Fruit fly (Drosophila melanogaster) whole organism, embryonic: ENCODE results near the gene Cyp6v1.

Experiments
- Adf1 ChIP-seq: fragments of 200-800 bp; sonication (Bioruptor generic); IDR thresholded peaks from 2 replicates; pipeline ENCODE4 v1.3.6; 2022; ENCODE audit warnings: missing biosample characterization, missing genetic modification characterization
- Bgb ChIP-seq: fragments of 200-800 bp; sonication (Bioruptor generic); IDR thresholded peaks from 2 replicates; pipeline ENCODE4 v1.3.6; 2022; ENCODE audit warnings: missing biosample characterization, missing genetic modification characterization; ENCODE audit not compliant: partially characterized antibody
- Bteb2 ChIP-seq: fragments of 200-800 bp; sonication (Bioruptor generic); optimal IDR thresholded peaks from 2 replicates; lab custom pipeline; 2016; ENCODE audit warnings: missing biosample characterization, missing genetic modification characterization
- CG10267 ChIP-seq: fragments of 200-800 bp; sonication (Bioruptor generic); optimal IDR thresholded peaks from 2 replicates; lab custom pipeline; 2018; ENCODE audit warnings: missing biosample characterization, mild to moderate bottlenecking, missing genetic modification characterization, moderate library complexity
- CG10654 ChIP-seq: fragments of 200-800 bp; sonication (Bioruptor generic); optimal IDR thresholded peaks from 2 replicates; lab custom pipeline; 2016; ENCODE audit warnings: missing biosample characterization, missing genetic modification characterization
- CG10959 ChIP-seq: fragments of 200-800 bp; sonication (Bioruptor generic); IDR thresholded peaks from 2 replicates; pipeline ENCODE4 v1.3.6; 2022; ENCODE audit warnings: missing biosample characterization, missing genetic modification characterization
- CG11085 ChIP-seq: fragments of 200-800 bp; sonication (Bioruptor generic); IDR thresholded peaks from 2 replicates; pipeline ENCODE4 v1.3.6; 2022; ENCODE audit warnings: missing biosample characterization, missing genetic modification characterization
- CG14014 ChIP-seq: fragments of 200-800 bp; sonication (Bioruptor generic); IDR thresholded peaks from 2 replicates; pipeline ENCODE4 v1.3.6; 2022; ENCODE audit warnings: missing biosample characterization, missing genetic modification characterization
- CG16863 ChIP-seq: fragments of 200-800 bp; sonication (Bioruptor generic); optimal IDR thresholded peaks from 3 replicates; lab custom pipeline; 2016; ENCODE audit warnings: missing biosample characterization, missing genetic modification characterization
- CG2116 ChIP-seq: fragments of 200-800 bp; sonication (Bioruptor generic); optimal IDR thresholded peaks from 3 replicates; lab custom pipeline; 2018; ENCODE audit warnings: missing biosample characterization, mild to moderate bottlenecking, missing genetic modification characterization
- CG2199 ChIP-seq: fragments of 200-800 bp; sonication (Bioruptor generic); IDR thresholded peaks from 3 replicates; pipeline ENCODE4 v1.3.6; 2022; ENCODE audit warnings: missing biosample characterization, missing genetic modification characterization
- CG2889 ChIP-seq: fragments of 200-800 bp; sonication (Bioruptor generic); IDR thresholded peaks from 3 replicates; pipeline ENCODE4 v1.3.6; 2022; ENCODE audit warnings: missing biosample characterization, missing genetic modification characterization
- CG32532 ChIP-seq: fragments of 200-800 bp; sonication (Bioruptor generic); IDR thresholded peaks from 2 replicates; pipeline ENCODE4 v1.3.6; 2022; ENCODE audit warnings: missing biosample characterization, missing genetic modification characterization
- CG6765 ChIP-seq: fragments of 200-800 bp; sonication (Bioruptor generic); optimal IDR thresholded peaks from 3 replicates; lab custom pipeline; 2017; ENCODE audit warnings: missing biosample characterization, mild to moderate bottlenecking, missing genetic modification characterization
- CG6854 ChIP-seq: fragments of 200-800 bp; sonication (Bioruptor generic); optimal IDR thresholded peaks from 3 replicates; lab custom pipeline; 2017; ENCODE audit warnings: missing biosample characterization, mild to moderate bottlenecking, missing genetic modification characterization
- CG7745 ChIP-seq: fragments of 200-800 bp; sonication (Bioruptor generic); optimal IDR thresholded peaks from 2 replicates; lab custom pipeline; 2018; ENCODE audit warnings: missing biosample characterization, mild to moderate bottlenecking, missing genetic modification characterization, moderate library complexity
- CG8290 ChIP-seq, 3 experiments: fragments of 200-800 bp; sonication (Bioruptor generic); optimal IDR thresholded peaks; 2 replicates each; lab custom pipeline; 2016 to 2019; ENCODE audit warnings: missing biosample characterization in 3 of 3, missing genetic modification characterization in 3 of 3, mild to moderate bottlenecking in 2 of 3, moderate library complexity in 1 of 3
- CHES-1-like ChIP-seq: fragments of 200-800 bp; sonication (Bioruptor generic); optimal IDR thresholded peaks from 2 replicates; lab custom pipeline; 2016; ENCODE audit warnings: missing biosample characterization, missing genetic modification characterization
- D19A ChIP-seq: fragments of 200-800 bp; optimal IDR thresholded peaks from 3 replicates; lab custom pipeline; 2019; ENCODE audit warnings: missing biosample characterization, mild to moderate bottlenecking, missing genetic modification characterization, moderate library complexity
- Fer2 ChIP-seq: fragments of 200-800 bp; sonication (Bioruptor generic); optimal IDR thresholded peaks from 2 replicates; lab custom pipeline; 2018; ENCODE audit warnings: missing biosample characterization, mild to moderate bottlenecking, missing genetic modification characterization, moderate library complexity
- GATAe ChIP-seq: fragments of 200-800 bp; sonication (Bioruptor generic); conservative IDR thresholded peaks from 2 replicates; pipeline ENCODE4 v1.3.6; 2022; ENCODE audit warnings: missing biosample characterization, missing genetic modification characterization
- Hand ChIP-seq: fragments of 200-800 bp; sonication (Bioruptor generic); optimal IDR thresholded peaks from 2 replicates; lab custom pipeline; 2017; ENCODE audit warnings: mild to moderate bottlenecking, missing biosample characterization, missing genetic modification reagents, missing genetic modification characterization
- Hr51 ChIP-seq, 2 experiments: fragments of 200-800 bp; sonication (Bioruptor generic); optimal IDR thresholded peaks; 2 replicates in 1 of 2; 3 replicates in 1 of 2; lab custom pipeline; 2016 to 2018; ENCODE audit warnings: missing biosample characterization in 2 of 2, missing genetic modification characterization in 2 of 2, mild to moderate bottlenecking in 1 of 2, moderate library complexity in 1 of 2
- Med ChIP-seq: fragments of 200-800 bp; sonication (Bioruptor generic); peaks from one replicate; lab custom pipeline; 2016; ENCODE audit warnings: missing biosample characterization, missing genetic modification characterization, mild to moderate bottlenecking, inconsistent platforms, moderate library complexity
- Mrtf ChIP-seq: fragments of 200-800 bp; sonication (Bioruptor generic); IDR thresholded peaks from 3 replicates; pipeline ENCODE4 v1.3.6; 2022; ENCODE audit warnings: missing biosample characterization, missing genetic modification characterization
- Nf-YB ChIP-seq: fragments of 200-800 bp; sonication (Bioruptor generic); optimal IDR thresholded peaks from 3 replicates; lab custom pipeline; 2019; ENCODE audit warnings: missing biosample characterization, mild to moderate bottlenecking, missing genetic modification characterization, moderate library complexity
- Ptx1 ChIP-seq: fragments of 200-800 bp; sonication (Bioruptor generic); IDR thresholded peaks from 2 replicates; pipeline ENCODE4 v1.3.6; 2022; ENCODE audit warnings: missing biosample characterization, missing genetic modification characterization
- Sin3A ChIP-seq: fragments of >200 bp; optimal IDR thresholded peaks from 2 replicates; lab custom pipeline; 2018
- Spps ChIP-seq: fragments of 200-800 bp; sonication (Bioruptor generic); optimal IDR thresholded peaks from 2 replicates; lab custom pipeline; 2018; ENCODE audit warnings: missing biosample characterization, mild to moderate bottlenecking, missing genetic modification characterization
- Usf ChIP-seq: fragments of 200-800 bp; sonication (Bioruptor generic); optimal IDR thresholded peaks from 2 replicates; lab custom pipeline; 2017; ENCODE audit warnings: missing genotype, missing biosample characterization, missing genetic modification characterization
- Xrp1 ChIP-seq: fragments of 200-800 bp; sonication (Bioruptor generic); IDR thresholded peaks from 2 replicates; pipeline ENCODE4 v1.3.6; 2022; ENCODE audit warnings: missing biosample characterization, missing genetic modification characterization
- ac ChIP-seq: fragments of 200-800 bp; sonication (Bioruptor generic); optimal IDR thresholded peaks from 3 replicates; lab custom pipeline; 2017; ENCODE audit warnings: missing biosample characterization, mild to moderate bottlenecking, missing genetic modification characterization
- bowl ChIP-seq: fragments of 200-800 bp; sonication (Bioruptor generic); IDR thresholded peaks from 2 replicates; pipeline ENCODE4 v1.3.6; 2022; ENCODE audit warnings: missing biosample characterization, missing genetic modification characterization
- btn ChIP-seq: fragments of 200-800 bp; sonication (Bioruptor generic); optimal IDR thresholded peaks from 2 replicates; lab custom pipeline; 2016; ENCODE audit warnings: missing biosample characterization, missing genetic modification characterization
- chif ChIP-seq, 2 experiments: fragments of 200-800 bp; sonication (Bioruptor generic); optimal IDR thresholded peaks; 3 replicates each; lab custom pipeline; 2016; ENCODE audit warnings: missing biosample characterization in 2 of 2, missing genetic modification characterization in 2 of 2
- ems ChIP-seq: fragments of 200-800 bp; sonication (Bioruptor generic); optimal IDR thresholded peaks from 3 replicates; lab custom pipeline; 2016; ENCODE audit warnings: missing biosample characterization, missing genetic modification characterization
- exex ChIP-seq: fragments of 200-800 bp; sonication (Bioruptor generic); optimal IDR thresholded peaks from 4 replicates; lab custom pipeline; 2018; ENCODE audit warnings: missing biosample characterization, mild to moderate bottlenecking, missing genetic modification characterization, moderate library complexity
- fd64A ChIP-seq: fragments of 200-800 bp; sonication (Bioruptor generic); optimal IDR thresholded peaks from 3 replicates; lab custom pipeline; 2018; ENCODE audit warnings: missing biosample characterization, mild to moderate bottlenecking, missing genetic modification characterization
- fu2 ChIP-seq: fragments of 200-800 bp; sonication (Bioruptor generic); optimal IDR thresholded peaks from 2 replicates; lab custom pipeline; 2016; ENCODE audit warnings: missing biosample characterization, missing genetic modification characterization
- gce ChIP-seq: fragments of 200-800 bp; sonication (Bioruptor generic); IDR thresholded peaks from 3 replicates; pipeline ENCODE4 v1.3.6; 2022; ENCODE audit warnings: missing biosample characterization, missing genetic modification characterization
- gt ChIP-seq: fragments of 200-800 bp; sonication (Bioruptor generic); IDR thresholded peaks from 2 replicates; pipeline ENCODE4 v1.3.6; 2022; ENCODE audit warnings: missing biosample characterization, missing genetic modification characterization
- hbn ChIP-seq: fragments of 200-800 bp; sonication (Bioruptor generic); IDR thresholded peaks from 2 replicates; pipeline ENCODE4 v1.3.6; 2022; ENCODE audit warnings: missing biosample characterization, missing genetic modification characterization; ENCODE audit not compliant: partially characterized antibody
- inv ChIP-seq: fragments of 200-800 bp; sonication (Bioruptor generic); IDR thresholded peaks from 2 replicates; pipeline ENCODE4 v1.3.6; 2022; ENCODE audit warnings: missing biosample characterization, missing genetic modification characterization; ENCODE audit not compliant: partially characterized antibody
- odd ChIP-seq: fragments of 200-800 bp; sonication (Bioruptor generic); optimal IDR thresholded peaks from 2 replicates; lab custom pipeline; 2017; ENCODE audit warnings: missing biosample characterization, mild to moderate bottlenecking, missing genetic modification characterization
- sc ChIP-seq, 3 experiments: fragments of >200 bp in 2 of 3; fragments of 200-800 bp in 1 of 3; sonication (Bioruptor generic) in 1 of 3; optimal IDR thresholded peaks; 2 replicates in 2 of 3; 3 replicates in 1 of 3; lab custom pipeline; 2017; ENCODE audit warnings: mild to moderate bottlenecking in 1 of 3, missing biosample characterization in 1 of 3, missing genetic modification characterization in 1 of 3, missing genetic modification reagents in 1 of 3
- sima ChIP-seq: fragments of 200-800 bp; sonication (Bioruptor generic); optimal IDR thresholded peaks from 2 replicates; lab custom pipeline; 2016; ENCODE audit warnings: missing biosample characterization, missing genetic modification characterization
- slbo ChIP-seq: fragments of 200-800 bp; sonication (Bioruptor generic); IDR thresholded peaks from 2 replicates; pipeline ENCODE4 v1.3.6; 2022; ENCODE audit warnings: missing biosample characterization, missing genetic modification characterization
- sob ChIP-seq: fragments of 200-800 bp; sonication (Bioruptor generic); IDR thresholded peaks from 2 replicates; pipeline ENCODE4 v1.3.6; 2022; ENCODE audit warnings: missing biosample characterization, missing genetic modification characterization
- sug ChIP-seq: fragments of 200-800 bp; optimal IDR thresholded peaks from 2 replicates; lab custom pipeline; 2019; ENCODE audit warnings: missing biosample characterization, mild to moderate bottlenecking, missing genetic modification characterization, moderate library complexity
- unc-4 ChIP-seq: fragments of 200-800 bp; sonication (Bioruptor generic); IDR thresholded peaks from 2 replicates; pipeline ENCODE4 v1.3.6; 2022; ENCODE audit warnings: missing biosample characterization, missing genetic modification characterization; ENCODE audit not compliant: partially characterized antibody
- yki ChIP-seq: fragments of >200 bp; optimal IDR thresholded peaks from 3 replicates; lab custom pipeline; 2018

Gene Cyp6v1

DNA sequence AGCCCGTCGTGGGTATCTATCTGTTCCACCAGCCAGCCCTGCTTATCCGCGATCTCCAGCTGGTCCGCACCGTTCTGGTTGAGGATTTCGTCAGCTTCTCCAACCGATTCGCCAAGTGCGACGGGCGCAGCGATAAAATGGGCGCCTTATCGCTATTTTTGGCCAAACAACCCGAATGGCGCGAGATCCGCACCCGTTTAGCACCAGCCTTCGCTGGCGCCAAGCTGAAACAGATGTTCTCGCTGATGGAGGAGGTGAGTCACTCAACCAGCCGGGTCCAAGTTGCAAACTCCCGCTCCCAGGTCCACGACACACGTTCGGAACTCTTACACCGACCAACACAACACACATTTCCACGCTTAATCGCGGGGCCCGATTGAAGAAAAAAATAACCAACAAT is 1.7 kb downstream of the Cyp6v1 start:
- TF ChIP-seq CG6765 (GFP tag; lab: Kevin White, UChicago) (no peak), sima (GFP tag; lab: Kevin White, UChicago) (no peak), yki (lab: Kevin White, UChicago) (no peak), Hr51 (GFP tag; optimal IDR thresholded peaks at IDR 0.05; lab: Kevin White, UChicago) (no peak), unc-4 (GFP tag; lab: Robert Waterston, UW) (no peak), Bteb2 (no peak), Xrp1 (no peak), ems (GFP tag; lab: Kevin White, UChicago) (no peak), GATAe (GFP tag; lab: Robert Waterston, UW) (peak; percentile 58), gt (no peak), CG14014 (no peak), CG2116 (GFP tag; lab: Kevin White, UChicago) (no peak), fd64A (GFP tag; lab: Kevin White, UChicago) (no peak), Spps (tag; lab: Kevin White, UChicago) (no peak), exex (tag; lab: Kevin White, UChicago) (no peak), btn (no peak), CG7745 (tag; lab: Kevin White, UChicago) (no peak), sob (GFP tag; lab: Robert Waterston, UW) (0 out of 2 replicates have a peak, but pooled peaks have one; percentile 28), ac (GFP tag; lab: Kevin White, UChicago) (no peak), slbo (GFP tag; lab: Robert Waterston, UW) (peak; percentile 27; the same call in 1 of the 2 replicates), CG10267 (tag; lab: Kevin White, UChicago) (no peak), fu2 (GFP tag; lab: Kevin White, UChicago) (no peak), CHES-1-like (GFP tag; lab: Kevin White, UChicago) (no peak), sug (peak; percentile 41), sc (optimal IDR thresholded peaks at IDR 0.05; lab: Kevin White, UChicago) (no peak), sc (GFP tag; optimal IDR thresholded peaks at IDR 0.05; lab: Kevin White, UChicago) (no peak), Sin3A (lab: Kevin White, UChicago) (no peak), CG32532 (GFP tag; lab: Robert Waterston, UW) (peak; percentile 33; the same call in 1 of the 2 replicates), D19A (no peak), Hand (GFP tag; lab: Kevin White, UChicago) (no peak), CG6854 (GFP tag; lab: Kevin White, UChicago) (no peak), gce (GFP tag; lab: Robert Waterston, UW) (no peak), bowl (no peak), odd (no peak), chif (GFP tag; optimal IDR thresholded peaks at IDR 0.05; lab: Kevin White, UChicago) (no peak), Med (peak; percentile 50), CG8290 (GFP tag; optimal IDR thresholded peaks at IDR 0.05; lab: Kevin White, UChicago) (no peak), CG8290 (tag; optimal IDR thresholded peaks at IDR 0.05; lab: Kevin White, UChicago) (peak in 1 of 2 experiments; percentile 26), Nf-YB (GFP tag; lab: Kevin White, UChicago) (no peak), CG10959 (GFP tag; lab: Robert Waterston, UW) (no peak), CG16863 (GFP tag; lab: Kevin White, UChicago) (no peak), Bgb (GFP tag; lab: Robert Waterston, UW) (peak; percentile 39; the same call in 1 of the 2 replicates), Ptx1 (GFP tag; lab: Robert Waterston, UW) (no peak), hbn (GFP tag; lab: Robert Waterston, UW) (no peak), CG2889 (GFP tag; lab: Robert Waterston, UW) (no peak), CG2199 (GFP tag; lab: Robert Waterston, UW) (no peak), CG11085 (no peak), Adf1 (GFP tag; lab: Robert Waterston, UW) (peak; percentile 32; the same call in 1 of the 2 replicates), Fer2 (no peak), CG10654 (GFP tag; lab: Kevin White, UChicago) (no peak), Usf (no peak), inv (GFP tag; lab: Robert Waterston, UW) (peak; percentile 25; the same call in 1 of the 2 replicates), Mrtf (no peak)
